Fruit fly (Drosophila melanogaster) whole organism: ENCODE measurements around the gene Rad17.

ENCODE experiments used
- Dll ChIP-seq: fragments of >200 bp; optimal IDR thresholded peaks from 2 replicates; lab custom pipeline; 2017
- EcR ChIP-seq, 2 experiments: fragments of >200 bp; optimal IDR thresholded peaks; 2 replicates each; lab custom pipeline; 2017; ENCODE audit warnings: missing biosample characterization in 2 of 2, missing genetic modification characterization in 2 of 2, missing genetic modification reagents in 2 of 2
- pan ChIP-seq: fragments of >200 bp; optimal IDR thresholded peaks from 2 replicates; lab custom pipeline; 2017
- psq ChIP-seq: fragments of >200 bp; optimal IDR thresholded peaks from 2 replicates; lab custom pipeline; 2017
- usp ChIP-seq: fragments of >200 bp; optimal IDR thresholded peaks from 2 replicates; lab custom pipeline; 2017; ENCODE audit warnings: missing biosample characterization, missing genetic modification characterization, mixed read lengths

DNA sequence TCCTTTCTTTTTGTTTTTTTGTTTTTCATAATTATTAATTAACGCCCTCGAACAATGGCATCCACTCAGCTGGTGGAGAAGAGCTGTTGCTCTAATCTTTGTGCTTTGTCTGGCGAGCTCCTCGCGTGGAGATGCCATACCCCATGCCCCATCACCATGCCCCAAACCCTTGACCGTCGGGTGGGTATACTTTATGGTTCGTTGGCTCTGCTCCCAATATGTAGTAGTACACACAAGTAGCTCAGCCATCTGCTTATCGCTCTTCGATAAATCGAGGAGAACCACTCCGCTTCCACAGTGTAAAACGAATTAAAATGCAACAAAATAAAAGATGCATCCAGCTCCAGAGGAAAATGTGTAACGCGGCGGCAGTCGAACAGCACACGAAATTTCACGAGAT, 27.1 kb upstream of the Rad17 start:
- TF ChIP-seq pan (lab: Kevin White, UChicago): no peak
- no peak for TF ChIP-seq Dll (lab: Kevin White, UChicago)
- TF ChIP-seq usp (GFP tag; lab: Kevin White, UChicago): no peak
- TF ChIP-seq psq (lab: Kevin White, UChicago): no peak
- TF ChIP-seq EcR (GFP tag; optimal IDR thresholded peaks at IDR 0.05; lab: Kevin White, UChicago): peak in 1 of 2 experiments; percentile 9
